Fruit fly (Drosophila melanogaster) whole organism, adult: ENCODE data around the gene Ptpmeg2.

ENCODE experiments used
- CG11617 ChIP-seq: fragments of 200-800 bp; sonication (Bioruptor generic); optimal IDR thresholded peaks from 2 replicates; lab custom pipeline; 2017; ENCODE audit warnings: mild to moderate bottlenecking, missing biosample characterization, missing genetic modification reagents, missing genetic modification characterization
- CG12768 ChIP-seq: fragments of 200-800 bp; sonication (Bioruptor generic); optimal IDR thresholded peaks from 2 replicates; lab custom pipeline; 2017; ENCODE audit warnings: missing biosample characterization, missing genetic modification characterization, mild to moderate bottlenecking, moderate library complexity, missing genetic modification reagents
- CG14711 ChIP-seq: fragments of 200-800 bp; sonication (Bioruptor generic); optimal IDR thresholded peaks from 2 replicates; lab custom pipeline; 2018; ENCODE audit warnings: missing biosample characterization, mild to moderate bottlenecking, missing genetic modification characterization, moderate library complexity
- CG1620 ChIP-seq: fragments of 200-800 bp; sonication (Bioruptor generic); optimal IDR thresholded peaks from 2 replicates; lab custom pipeline; 2016; ENCODE audit warnings: missing biosample characterization, missing genetic modification characterization
- CG33017 ChIP-seq: fragments of 200-800 bp; sonication (Bioruptor generic); optimal IDR thresholded peaks from 2 replicates; lab custom pipeline; 2018; ENCODE audit warnings: missing biosample characterization, mild to moderate bottlenecking, missing genetic modification characterization, moderate library complexity
- CG5204 ChIP-seq: fragments of 200-800 bp; sonication (Bioruptor generic); optimal IDR thresholded peaks from 2 replicates; lab custom pipeline; 2016; ENCODE audit warnings: missing biosample characterization, missing genetic modification characterization
- CG7045 ChIP-seq: fragments of 200-800 bp; sonication (Bioruptor generic); optimal IDR thresholded peaks from 2 replicates; lab custom pipeline; 2017; ENCODE audit warnings: missing biosample characterization, mild to moderate bottlenecking, missing genetic modification characterization
- CG7101 ChIP-seq: fragments of 200-800 bp; sonication (Bioruptor generic); optimal IDR thresholded peaks from 2 replicates; lab custom pipeline; 2018; ENCODE audit warnings: missing biosample characterization, mild to moderate bottlenecking, missing genetic modification characterization, moderate library complexity
- Clk ChIP-seq: fragments of 200-800 bp; sonication (Bioruptor generic); optimal IDR thresholded peaks from 2 replicates; lab custom pipeline; 2017; ENCODE audit warnings: missing biosample characterization, missing genetic modification characterization
- Crg-1 ChIP-seq: fragments of 200-800 bp; sonication (Bioruptor generic); optimal IDR thresholded peaks from 2 replicates; lab custom pipeline; 2016; ENCODE audit warnings: missing biosample characterization, missing genetic modification characterization
- Hr96 ChIP-seq: fragments of 200-800 bp; sonication (Bioruptor generic); optimal IDR thresholded peaks from 2 replicates; lab custom pipeline; 2016; ENCODE audit warnings: missing biosample characterization, missing genetic modification characterization
- Mnt ChIP-seq: fragments of 200-800 bp; sonication (Bioruptor generic); optimal IDR thresholded peaks from 2 replicates; lab custom pipeline; 2016; ENCODE audit warnings: missing biosample characterization, mild to moderate bottlenecking, missing genetic modification characterization
- bab1 ChIP-seq: fragments of 200-800 bp; sonication (Bioruptor generic); optimal IDR thresholded peaks from 3 replicates; lab custom pipeline; 2019; ENCODE audit warnings: missing biosample characterization, mild to moderate bottlenecking, missing genetic modification characterization, moderate library complexity
- cic ChIP-seq: fragments of 200-800 bp; sonication (Bioruptor generic); optimal IDR thresholded peaks from 2 replicates; lab custom pipeline; 2017; ENCODE audit warnings: missing biosample characterization, mild to moderate bottlenecking, missing genetic modification characterization, moderate library complexity
- cnc ChIP-seq, 2 experiments: fragments of >200 bp; optimal IDR thresholded peaks; 2 replicates each; lab custom pipeline; 2017
- kay ChIP-seq: fragments of 200-800 bp; sonication (Bioruptor generic); peaks from one replicate; lab custom pipeline; 2016; ENCODE audit warnings: missing biosample characterization, missing genetic modification characterization, borderline replicate concordance
- ovo ChIP-seq: fragments of 200-800 bp; sonication (Bioruptor generic); optimal IDR thresholded peaks from 2 replicates; lab custom pipeline; 2016; ENCODE audit warnings: missing biosample characterization, missing genetic modification characterization
- pad ChIP-seq: fragments of 200-800 bp; sonication (Bioruptor generic); optimal IDR thresholded peaks from 3 replicates; lab custom pipeline; 2017; ENCODE audit warnings: missing biosample characterization, missing genetic modification characterization, mild to moderate bottlenecking, moderate library complexity, missing genetic modification reagents
- tj ChIP-seq: fragments of 200-800 bp; sonication (Bioruptor generic); optimal IDR thresholded peaks from 3 replicates; lab custom pipeline; 2017; ENCODE audit warnings: missing biosample characterization, mild to moderate bottlenecking, missing genetic modification characterization, moderate library complexity
- toe ChIP-seq: fragments of 200-800 bp; sonication (Bioruptor generic); optimal IDR thresholded peaks from 2 replicates; lab custom pipeline; 2016; ENCODE audit warnings: missing biosample characterization, missing genetic modification characterization

Gene Ptpmeg2

DNA sequence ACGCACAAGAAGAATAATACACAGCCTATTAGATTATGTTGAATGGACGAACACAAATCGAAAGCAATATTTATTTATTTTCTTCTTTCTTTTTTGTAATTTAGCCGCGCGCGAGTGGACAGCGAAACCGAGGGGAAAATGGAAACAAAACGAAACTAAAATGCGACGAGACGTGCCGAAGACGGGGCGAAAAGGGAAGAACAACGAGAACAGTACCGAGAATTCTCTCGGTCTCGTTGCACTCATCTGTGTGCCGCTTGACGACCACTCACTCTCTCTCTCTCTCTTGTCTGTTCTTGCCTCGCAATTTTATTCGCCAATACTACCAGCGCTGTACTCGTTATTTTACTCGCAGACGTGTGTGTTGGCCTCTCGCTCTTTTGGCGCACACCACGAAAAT lies 25.2 kb upstream of the Ptpmeg2 start:
- TF ChIP-seq CG5204 (GFP tag; lab: Kevin White, UChicago) (no peak), kay (GFP tag; lab: Kevin White, UChicago) (no peak), cnc (optimal IDR thresholded peaks at IDR 0.05; lab: Kevin White, UChicago) (no peak), bab1 (no peak), Clk (GFP tag; lab: Kevin White, UChicago) (no peak), Hr96 (GFP tag; lab: Kevin White, UChicago) (no peak), cic (GFP tag; lab: Kevin White, UChicago) (peak; percentile 41), CG12768 (GFP tag; lab: Kevin White, UChicago) (no peak), ovo (GFP tag; lab: Kevin White, UChicago) (no peak), CG7101 (tag; lab: Kevin White, UChicago) (no peak), CG33017 (tag; lab: Kevin White, UChicago) (no peak), toe (GFP tag; lab: Kevin White, UChicago) (no peak), pad (GFP tag; lab: Kevin White, UChicago) (peak; percentile 68), Crg-1 (GFP tag; lab: Kevin White, UChicago) (no peak), CG7045 (GFP tag; lab: Kevin White, UChicago) (no peak), Mnt (GFP tag; lab: Kevin White, UChicago) (peak; percentile 50), tj (no peak), CG11617 (GFP tag; lab: Kevin White, UChicago) (no peak), CG14711 (tag; lab: Kevin White, UChicago) (no peak), CG1620 (GFP tag; lab: Kevin White, UChicago) (no peak)

DNA sequence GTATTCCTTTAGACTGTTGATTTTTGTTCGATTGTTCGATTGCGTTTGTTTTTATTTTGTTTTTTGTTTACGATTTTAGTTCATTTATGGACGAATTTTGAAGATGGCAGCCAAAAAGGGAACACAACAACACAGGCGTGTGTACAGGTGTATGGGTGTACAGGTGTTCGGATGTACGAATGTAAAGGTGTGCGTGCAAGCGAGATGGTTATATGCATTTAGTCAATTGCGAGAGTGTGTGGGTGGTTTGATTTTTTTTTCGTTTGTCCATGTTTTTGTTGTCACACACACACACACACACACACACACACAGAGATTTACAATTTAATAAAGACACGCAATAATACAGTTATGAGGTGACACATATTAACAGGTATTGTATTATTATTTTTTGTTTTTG lies 16.0 kb upstream of the Ptpmeg2 start:
- TF ChIP-seq CG11617 (GFP tag; lab: Kevin White, UChicago) (peak; percentile 16), Clk (GFP tag; lab: Kevin White, UChicago) (peak; percentile 18), ovo (GFP tag; lab: Kevin White, UChicago) (peak; percentile 21), toe (GFP tag; lab: Kevin White, UChicago) (no peak), Mnt (GFP tag; lab: Kevin White, UChicago) (no peak), pad (GFP tag; lab: Kevin White, UChicago) (peak; percentile 22), cic (GFP tag; lab: Kevin White, UChicago) (peak; percentile 23)

DNA sequence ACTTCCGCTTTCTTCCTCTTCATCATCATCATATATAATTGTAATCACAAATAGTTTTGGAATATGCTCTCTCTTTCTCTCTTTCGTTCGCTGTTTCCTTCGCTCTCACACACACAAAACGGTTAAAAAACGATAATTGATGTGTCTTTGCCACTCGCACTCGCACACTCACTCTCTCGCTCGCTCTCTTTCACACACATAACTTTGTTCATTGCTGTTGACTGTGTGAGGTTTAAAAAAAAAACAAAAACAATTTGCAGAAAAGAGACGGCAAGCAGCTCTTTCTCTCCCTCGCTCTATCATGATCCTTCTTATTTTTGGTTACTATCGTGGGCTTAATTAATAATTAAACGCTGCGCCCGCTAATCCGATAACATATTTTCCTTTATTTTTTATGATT lies 7.5 kb upstream of the Ptpmeg2 start:
- no peak for TF ChIP-seq Crg-1 (GFP tag; lab: Kevin White, UChicago)
- peak; percentile 54 for TF ChIP-seq kay (GFP tag; lab: Kevin White, UChicago)

DNA sequence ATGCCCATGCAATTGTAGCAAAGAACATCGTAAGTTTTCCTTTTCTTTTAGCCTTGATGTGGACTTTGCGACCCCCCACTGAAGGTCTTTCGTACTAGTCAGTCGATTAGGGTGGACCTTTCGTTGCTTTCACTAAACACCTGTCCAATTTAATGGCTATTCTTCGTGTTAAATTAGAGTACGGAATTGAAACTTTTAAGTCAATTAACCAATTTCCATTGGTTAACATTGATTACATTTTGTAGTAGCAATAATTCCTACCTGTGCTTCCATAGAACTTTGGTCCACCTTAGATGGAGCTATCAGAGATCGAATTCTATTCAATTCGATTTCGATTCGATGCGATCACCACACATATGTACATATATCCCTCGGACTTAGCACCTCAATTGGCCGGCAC lies 5.5 kb upstream of the Ptpmeg2 start:
- TF ChIP-seq CG1620 (GFP tag; lab: Kevin White, UChicago) (no peak), Clk (GFP tag; lab: Kevin White, UChicago) (no peak), cic (GFP tag; lab: Kevin White, UChicago) (no peak), bab1 (no peak), CG5204 (GFP tag; lab: Kevin White, UChicago) (no peak), Mnt (GFP tag; lab: Kevin White, UChicago) (no peak), cnc (optimal IDR thresholded peaks at IDR 0.05; lab: Kevin White, UChicago) (no peak), kay (GFP tag; lab: Kevin White, UChicago) (no peak), Crg-1 (GFP tag; lab: Kevin White, UChicago) (no peak), CG7101 (tag; lab: Kevin White, UChicago) (peak; percentile 57), CG14711 (tag; lab: Kevin White, UChicago) (peak; percentile 58), tj (peak; percentile 10), ovo (GFP tag; lab: Kevin White, UChicago) (no peak), Hr96 (GFP tag; lab: Kevin White, UChicago) (no peak), CG33017 (tag; lab: Kevin White, UChicago) (peak; percentile 4), CG11617 (GFP tag; lab: Kevin White, UChicago) (peak; percentile 38), pad (GFP tag; lab: Kevin White, UChicago) (no peak), CG12768 (GFP tag; lab: Kevin White, UChicago) (no peak), toe (GFP tag; lab: Kevin White, UChicago) (no peak), CG7045 (GFP tag; lab: Kevin White, UChicago) (no peak)

DNA sequence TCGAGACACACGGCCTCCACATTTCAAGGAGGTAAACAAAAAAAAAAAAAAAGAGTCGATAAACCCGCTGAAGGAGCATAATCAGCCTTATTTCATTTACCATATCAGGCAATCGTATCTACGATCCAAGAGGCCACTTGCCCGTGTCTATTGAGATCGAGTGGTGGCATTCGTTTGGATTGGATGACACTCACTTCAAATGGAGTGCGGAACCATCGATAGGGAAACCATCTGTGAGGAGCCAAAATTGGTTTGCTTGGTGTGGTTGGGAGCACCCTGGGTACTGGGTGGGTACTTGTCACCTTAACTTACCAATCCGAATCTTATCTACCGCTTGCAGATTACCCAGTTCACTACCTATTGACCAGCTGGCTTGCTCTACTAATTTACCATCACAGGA lies 4.7 kb upstream of the Ptpmeg2 start:
- TF ChIP-seq cic (GFP tag; lab: Kevin White, UChicago) = no peak
- TF ChIP-seq CG7101 (tag; lab: Kevin White, UChicago) = no peak
- no peak for TF ChIP-seq ovo (GFP tag; lab: Kevin White, UChicago)
- TF ChIP-seq kay (GFP tag; lab: Kevin White, UChicago) = no peak
- no peak for TF ChIP-seq pad (GFP tag; lab: Kevin White, UChicago)
- no peak for TF ChIP-seq CG11617 (GFP tag; lab: Kevin White, UChicago)
- no peak for TF ChIP-seq cnc (optimal IDR thresholded peaks at IDR 0.05; lab: Kevin White, UChicago)
- TF ChIP-seq CG33017 (tag; lab: Kevin White, UChicago) = no peak
- no peak for TF ChIP-seq Crg-1 (GFP tag; lab: Kevin White, UChicago)
- TF ChIP-seq CG5204 (GFP tag; lab: Kevin White, UChicago) = no peak
- no peak for TF ChIP-seq toe (GFP tag; lab: Kevin White, UChicago)
- TF ChIP-seq tj = no peak
- TF ChIP-seq CG7045 (GFP tag; lab: Kevin White, UChicago) = no peak
- no peak for TF ChIP-seq CG14711 (tag; lab: Kevin White, UChicago)
- TF ChIP-seq Mnt (GFP tag; lab: Kevin White, UChicago) = no peak
- no peak for TF ChIP-seq Clk (GFP tag; lab: Kevin White, UChicago)
- no peak for TF ChIP-seq bab1
- TF ChIP-seq Hr96 (GFP tag; lab: Kevin White, UChicago) = no peak
- no peak for TF ChIP-seq CG1620 (GFP tag; lab: Kevin White, UChicago)
- TF ChIP-seq CG12768 (GFP tag; lab: Kevin White, UChicago) = no peak
